Worm (Caenorhabditis elegans) whole organism, L3 larva: Measurements from ENCODE around the gene hpo-38.

Experiments used
- mdl-1 ChIP-seq: fragments of 150-350 bp; optimal IDR thresholded peaks from 2 replicates; lab custom pipeline; 2014; ENCODE audit warnings: missing biosample characterization, missing genetic modification characterization
- nhr-25 ChIP-seq: sonication (generic microtip); optimal IDR thresholded peaks from 2 replicates; lab custom pipeline; 2017; ENCODE audit warnings: missing biosample characterization, missing genetic modification characterization
- nhr-28 ChIP-seq: fragments of 150-350 bp; optimal IDR thresholded peaks from 2 replicates; lab custom pipeline; 2014; ENCODE audit warnings: missing biosample characterization, missing genetic modification characterization
- snpc-4 ChIP-seq: fragments of 150-350 bp; optimal IDR thresholded peaks from 2 replicates; lab custom pipeline; 2014; ENCODE audit warnings: missing biosample characterization, missing genetic modification characterization
- unc-39 ChIP-seq: sonication (generic microtip); optimal IDR thresholded peaks from 4 replicates; lab custom pipeline; 2017; ENCODE audit warnings: missing biosample characterization, missing genetic modification characterization

DNA sequence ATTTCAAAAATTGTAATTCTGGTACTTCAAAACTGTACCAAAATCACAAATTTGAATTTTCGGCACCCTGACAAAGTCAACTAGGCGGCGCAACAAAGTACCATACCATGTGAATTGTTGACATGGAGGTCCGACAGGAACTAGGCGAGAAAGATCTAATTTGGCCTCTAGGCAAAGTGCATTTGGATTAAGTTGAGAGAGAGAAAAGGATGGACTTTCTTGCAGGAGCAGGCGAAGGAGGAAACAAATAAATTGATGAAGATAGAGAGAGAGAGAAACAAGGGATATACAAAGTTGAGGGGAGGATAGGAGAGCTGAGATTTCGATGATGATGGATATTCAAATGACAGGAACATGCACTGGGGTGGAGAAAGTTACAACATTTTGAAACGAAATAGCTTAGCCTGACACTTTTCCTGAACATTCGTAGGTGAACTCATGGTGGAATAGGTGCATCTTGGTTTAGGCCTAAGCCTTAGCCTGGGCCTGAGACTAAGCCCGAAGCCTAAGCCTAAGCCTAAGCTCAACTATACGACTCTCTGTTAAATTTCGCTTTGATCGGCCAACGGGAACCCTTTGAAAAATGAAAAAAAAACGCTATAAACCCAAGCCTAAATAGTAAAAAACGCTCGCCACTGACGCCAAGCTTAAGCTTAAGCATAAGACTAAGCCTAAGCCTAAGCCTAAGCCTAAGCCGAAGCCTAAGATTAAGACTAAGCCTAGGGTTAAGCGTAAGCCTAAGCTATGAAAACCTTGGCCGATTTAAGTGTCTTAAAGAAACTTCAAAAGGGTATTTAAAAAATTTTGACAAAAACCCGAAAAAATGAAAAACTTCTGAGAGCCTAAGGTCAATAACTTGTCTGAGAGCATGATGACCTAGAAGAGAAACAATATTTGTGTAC is 21.2 kb upstream of the hpo-38 start:
- no peak for TF ChIP-seq nhr-28 (tag; lab: Kevin White, UChicago)
- no peak for TF ChIP-seq snpc-4 (tag; lab: Kevin White, UChicago)
- TF ChIP-seq mdl-1 (tag; lab: Kevin White, UChicago): no peak
- no peak for TF ChIP-seq unc-39 (tag; lab: Kevin White, UChicago)
- TF ChIP-seq nhr-25: no peak
